Worm (Caenorhabditis elegans): ENCODE results near the gene F45G2.7.

- TF ChIP-seq lin-39 (tag; optimal IDR thresholded peaks at IDR 0.05): peak; percentile 97
- peak; percentile 83 for TF ChIP-seq pax-3 (tag; optimal IDR thresholded peaks at IDR 0.05)
- TF ChIP-seq nhr-237 (tag; optimal IDR thresholded peaks at IDR 0.05): peak; percentile 55
- peak; percentile 75 for TF ChIP-seq elt-2 (tag; optimal IDR thresholded peaks at IDR 0.05)
- no peak for TF ChIP-seq sptf-1 (tag; optimal IDR thresholded peaks at IDR 0.05)
Measured at ce11 chrIII:13465918-13466592, 31.8 kb upstream of the F45G2.7 start, which contains the start of gene cdk-5.

Data from whole organism, L1 larva.